Worm (Caenorhabditis elegans): ENCODE results near the gene Y48A5A.3.

DNA sequence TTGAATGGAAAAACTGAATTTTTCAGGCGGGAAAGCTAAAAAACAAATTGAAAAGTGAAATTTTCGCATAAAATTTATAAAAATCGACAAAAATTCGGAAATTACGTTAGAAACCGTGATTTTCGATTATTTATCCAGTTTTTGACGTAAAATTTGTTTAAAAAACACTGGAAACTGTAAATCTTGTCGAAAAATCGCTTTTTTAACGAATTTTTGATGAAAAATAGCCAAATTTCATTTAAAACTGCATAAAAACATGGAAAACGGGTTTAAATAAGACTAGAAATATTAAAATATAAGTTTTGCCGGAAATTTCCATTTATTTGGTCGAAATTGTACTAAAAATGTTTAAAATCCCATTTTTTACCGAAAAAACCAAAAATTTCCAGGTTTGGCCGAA lies 45.4 kb upstream of the Y48A5A.3 start:
- TF ChIP-seq aly-2 (tag; optimal IDR thresholded peaks at IDR 0.05) (no peak), nhr-77 (tag; optimal IDR thresholded peaks at IDR 0.05) (no peak), eor-1 (tag; optimal IDR thresholded peaks at IDR 0.05) (no peak), ztf-4 (tag; optimal IDR thresholded peaks at IDR 0.05) (no peak), snpc-4 (tag; optimal IDR thresholded peaks at IDR 0.05) (no peak)
